Fruit fly (Drosophila melanogaster) whole organism, embryonic: Measurements from ENCODE around the gene CG13012.

Source experiments
- Atf6 ChIP-seq: fragments of 200-800 bp; sonication (Bioruptor generic); IDR thresholded peaks from 2 replicates; pipeline ENCODE4 v1.3.6; 2022; ENCODE audit warnings: missing biosample characterization, missing genetic modification characterization
- CG10274 ChIP-seq: fragments of 200-800 bp; sonication (Bioruptor generic); optimal IDR thresholded peaks from 3 replicates; lab custom pipeline; 2017; ENCODE audit warnings: missing biosample characterization, mild to moderate bottlenecking, missing genetic modification characterization
- CG11247 ChIP-seq: fragments of 200-800 bp; sonication (Bioruptor generic); IDR thresholded peaks from 2 replicates; pipeline ENCODE4 v1.3.6; 2022; ENCODE audit warnings: missing biosample characterization, missing genetic modification characterization
- CG12299 ChIP-seq: fragments of 200-800 bp; sonication (Bioruptor generic); optimal IDR thresholded peaks from 2 replicates; lab custom pipeline; 2018; ENCODE audit warnings: missing biosample characterization, mild to moderate bottlenecking, missing genetic modification characterization
- CG12391 ChIP-seq: fragments of 200-800 bp; sonication (Bioruptor generic); optimal IDR thresholded peaks from 3 replicates; lab custom pipeline; 2018; ENCODE audit warnings: missing biosample characterization, mild to moderate bottlenecking, missing genetic modification characterization, moderate library complexity
- CG13296 ChIP-seq: fragments of 200-800 bp; sonication (Bioruptor generic); optimal IDR thresholded peaks from 3 replicates; lab custom pipeline; 2018; ENCODE audit warnings: missing biosample characterization, mild to moderate bottlenecking, missing genetic modification characterization
- CG14014 ChIP-seq: fragments of 200-800 bp; sonication (Bioruptor generic); IDR thresholded peaks from 2 replicates; pipeline ENCODE4 v1.3.6; 2022; ENCODE audit warnings: missing biosample characterization, missing genetic modification characterization
- CG14441 ChIP-seq: fragments of 200-800 bp; sonication (Bioruptor generic); IDR thresholded peaks from 2 replicates; pipeline ENCODE4 v1.3.6; 2022; ENCODE audit warnings: missing biosample characterization, missing genetic modification characterization
- CG15011 ChIP-seq: fragments of 200-800 bp; sonication (Bioruptor generic); optimal IDR thresholded peaks from 3 replicates; lab custom pipeline; 2018; ENCODE audit warnings: missing biosample characterization, mild to moderate bottlenecking, missing genetic modification characterization
- CG15269 ChIP-seq: fragments of 200-800 bp; sonication (Bioruptor generic); optimal IDR thresholded peaks from 2 replicates; lab custom pipeline; 2018; ENCODE audit warnings: missing biosample characterization, mild to moderate bottlenecking, missing genetic modification characterization, moderate library complexity
- CG15479 ChIP-seq: fragments of 200-800 bp; sonication (Bioruptor generic); optimal IDR thresholded peaks from 3 replicates; lab custom pipeline; 2019; ENCODE audit warnings: missing biosample characterization, mild to moderate bottlenecking, missing genetic modification characterization, moderate library complexity
- CG17385 ChIP-seq: fragments of 200-800 bp; sonication (Bioruptor generic); optimal IDR thresholded peaks from 3 replicates; lab custom pipeline; 2018; ENCODE audit warnings: missing biosample characterization, mild to moderate bottlenecking, missing genetic modification characterization
- CG3281 ChIP-seq: fragments of 200-800 bp; sonication (Bioruptor generic); optimal IDR thresholded peaks from 3 replicates; lab custom pipeline; 2017; ENCODE audit warnings: missing biosample characterization, mild to moderate bottlenecking, missing genetic modification characterization
- CG43689 ChIP-seq: fragments of 200-800 bp; sonication (Bioruptor generic); IDR thresholded peaks from 2 replicates; pipeline ENCODE4 v1.3.6; 2022; ENCODE audit warnings: missing biosample characterization, missing genetic modification characterization
- CG5245 ChIP-seq: fragments of 200-800 bp; sonication (Bioruptor generic); optimal IDR thresholded peaks from 3 replicates; lab custom pipeline; 2016; ENCODE audit warnings: missing biosample characterization, missing genetic modification characterization
- CG7839 ChIP-seq: fragments of 200-800 bp; sonication (Bioruptor generic); optimal IDR thresholded peaks from 3 replicates; lab custom pipeline; 2018; ENCODE audit warnings: missing biosample characterization, mild to moderate bottlenecking, missing genetic modification characterization, moderate library complexity
- CG7987 ChIP-seq: fragments of 200-800 bp; sonication (Bioruptor generic); optimal IDR thresholded peaks from 2 replicates; lab custom pipeline; 2018; ENCODE audit warnings: missing biosample characterization, mild to moderate bottlenecking, missing genetic modification characterization, moderate library complexity
- CG8089 ChIP-seq: fragments of 200-800 bp; sonication (Bioruptor generic); optimal IDR thresholded peaks from 3 replicates; lab custom pipeline; 2016; ENCODE audit warnings: missing biosample characterization, missing genetic modification characterization
- CG8281 ChIP-seq: fragments of 200-800 bp; sonication (Bioruptor generic); optimal IDR thresholded peaks from 2 replicates; lab custom pipeline; 2018; ENCODE audit warnings: missing biosample characterization, mild to moderate bottlenecking, missing genetic modification characterization, moderate library complexity
- CG8388 ChIP-seq: fragments of 200-800 bp; sonication (Bioruptor generic); optimal IDR thresholded peaks from 2 replicates; lab custom pipeline; 2019; ENCODE audit warnings: missing biosample characterization, mild to moderate bottlenecking, missing genetic modification characterization, moderate library complexity
- CG9797 ChIP-seq: fragments of 200-800 bp; sonication (Bioruptor generic); optimal IDR thresholded peaks from 3 replicates; lab custom pipeline; 2018; ENCODE audit warnings: missing biosample characterization, mild to moderate bottlenecking, missing genetic modification characterization
- Deaf1 ChIP-seq: fragments of 200-800 bp; optimal IDR thresholded peaks from 3 replicates; lab custom pipeline; 2019; ENCODE audit warnings: missing biosample characterization, mild to moderate bottlenecking, missing genetic modification characterization, moderate library complexity
- Dip3 ChIP-seq: fragments of 200-800 bp; sonication (Bioruptor generic); optimal IDR thresholded peaks from 3 replicates; lab custom pipeline; 2016; ENCODE audit warnings: missing biosample characterization, missing genetic modification characterization
- Dp ChIP-seq: fragments of 200-800 bp; sonication (Bioruptor generic); optimal IDR thresholded peaks from 2 replicates; lab custom pipeline; 2018; ENCODE audit warnings: missing biosample characterization, mild to moderate bottlenecking, missing genetic modification characterization, moderate library complexity
- Drgx ChIP-seq: fragments of 200-800 bp; sonication (Bioruptor generic); IDR thresholded peaks from 2 replicates; pipeline ENCODE4 v1.3.6; 2022; ENCODE audit warnings: missing biosample characterization, missing genetic modification characterization
- Eip74EF ChIP-seq, 2 experiments: fragments of 200-800 bp in 1 of 2; fragments of >200 bp in 1 of 2; sonication (Bioruptor generic) in 1 of 2; optimal IDR thresholded peaks; 2 replicates each; lab custom pipeline; 2017 to 2019; ENCODE audit warnings: missing biosample characterization in 2 of 2, missing genetic modification characterization in 2 of 2, mild to moderate bottlenecking in 1 of 2, moderate library complexity in 1 of 2
- HLH54F ChIP-seq: fragments of 200-800 bp; sonication (Bioruptor generic); optimal IDR thresholded peaks from 3 replicates; lab custom pipeline; 2016; ENCODE audit warnings: missing biosample characterization, missing genetic modification characterization
- Hand ChIP-seq: fragments of 200-800 bp; sonication (Bioruptor generic); optimal IDR thresholded peaks from 2 replicates; lab custom pipeline; 2017; ENCODE audit warnings: mild to moderate bottlenecking, missing biosample characterization, missing genetic modification reagents, missing genetic modification characterization
- Hr78 ChIP-seq, 2 experiments: fragments of 200-800 bp in 1 of 2; fragments of >200 bp in 1 of 2; sonication (Bioruptor generic) in 1 of 2; optimal IDR thresholded peaks; 2 replicates each; lab custom pipeline; 2017 to 2019; ENCODE audit warnings: missing biosample characterization in 2 of 2, missing genetic modification characterization in 2 of 2, mild to moderate bottlenecking in 1 of 2, moderate library complexity in 1 of 2
- Lim3 ChIP-seq: fragments of 200-800 bp; sonication (Bioruptor generic); IDR thresholded peaks from 2 replicates; pipeline ENCODE4 v1.3.6; 2022; ENCODE audit warnings: missing biosample characterization, missing genetic modification characterization
- MESR4 ChIP-seq: fragments of 200-800 bp; sonication (Bioruptor generic); optimal IDR thresholded peaks from 2 replicates; lab custom pipeline; 2018; ENCODE audit warnings: missing biosample characterization, mild to moderate bottlenecking, missing genetic modification characterization, moderate library complexity
- Meics ChIP-seq: fragments of 200-800 bp; sonication (Bioruptor generic); optimal IDR thresholded peaks from 2 replicates; lab custom pipeline; 2017; ENCODE audit warnings: missing biosample characterization, mild to moderate bottlenecking, missing genetic modification characterization
- Oli ChIP-seq: fragments of 200-800 bp; sonication (Bioruptor generic); optimal IDR thresholded peaks from 2 replicates; lab custom pipeline; 2018; ENCODE audit warnings: missing biosample characterization, mild to moderate bottlenecking, missing genetic modification characterization, moderate library complexity
- Sox100B ChIP-seq: fragments of 200-800 bp; sonication (Bioruptor generic); optimal IDR thresholded peaks from 3 replicates; lab custom pipeline; 2018; ENCODE audit warnings: missing biosample characterization, mild to moderate bottlenecking, missing genetic modification characterization
- Sox102F ChIP-seq: fragments of 200-800 bp; sonication (Bioruptor generic); optimal IDR thresholded peaks from 2 replicates; lab custom pipeline; 2018; ENCODE audit warnings: missing biosample characterization, mild to moderate bottlenecking, missing genetic modification characterization, moderate library complexity
- ac ChIP-seq: fragments of 200-800 bp; sonication (Bioruptor generic); optimal IDR thresholded peaks from 3 replicates; lab custom pipeline; 2017; ENCODE audit warnings: missing biosample characterization, mild to moderate bottlenecking, missing genetic modification characterization
- ap ChIP-seq: fragments of 200-800 bp; sonication (Bioruptor generic); IDR thresholded peaks from 2 replicates; pipeline ENCODE4 v1.3.6; 2022; ENCODE audit warnings: missing biosample characterization, missing genetic modification characterization
- az2 ChIP-seq: fragments of 200-800 bp; sonication (Bioruptor generic); optimal IDR thresholded peaks from 3 replicates; lab custom pipeline; 2016; ENCODE audit warnings: missing biosample characterization, missing genetic modification characterization
- dmrt99B ChIP-seq: fragments of 200-800 bp; sonication (Bioruptor generic); optimal IDR thresholded peaks from 2 replicates; lab custom pipeline; 2018; ENCODE audit warnings: missing biosample characterization, mild to moderate bottlenecking, missing genetic modification characterization, moderate library complexity
- esg ChIP-seq: fragments of 200-800 bp; sonication (Bioruptor generic); conservative IDR thresholded peaks from 2 replicates; pipeline ENCODE4 v1.3.6; 2022; ENCODE audit warnings: missing biosample characterization, missing genetic modification characterization
- ewg ChIP-seq: fragments of 200-800 bp; sonication (Bioruptor generic); optimal IDR thresholded peaks from 3 replicates; lab custom pipeline; 2017; ENCODE audit warnings: mild to moderate bottlenecking, missing biosample characterization, missing genetic modification reagents, missing genetic modification characterization
- exex ChIP-seq: fragments of 200-800 bp; sonication (Bioruptor generic); optimal IDR thresholded peaks from 4 replicates; lab custom pipeline; 2018; ENCODE audit warnings: missing biosample characterization, mild to moderate bottlenecking, missing genetic modification characterization, moderate library complexity
- eyg ChIP-seq: fragments of 200-800 bp; sonication (Bioruptor generic); optimal IDR thresholded peaks from 3 replicates; lab custom pipeline; 2016; ENCODE audit warnings: missing biosample characterization, missing genetic modification characterization
- fd64A ChIP-seq: fragments of 200-800 bp; sonication (Bioruptor generic); optimal IDR thresholded peaks from 3 replicates; lab custom pipeline; 2018; ENCODE audit warnings: missing biosample characterization, mild to moderate bottlenecking, missing genetic modification characterization
- klu ChIP-seq: fragments of 200-800 bp; sonication (Bioruptor generic); IDR thresholded peaks from 2 replicates; pipeline ENCODE4 v1.3.6; 2022; ENCODE audit warnings: missing biosample characterization, missing genetic modification characterization
- pum ChIP-seq: fragments of 200-800 bp; sonication (Bioruptor generic); optimal IDR thresholded peaks from 2 replicates; lab custom pipeline; 2016; ENCODE audit warnings: missing biosample characterization, missing genetic modification characterization
- sens ChIP-seq: fragments of 200-800 bp; sonication (Bioruptor generic); peaks from one replicate; lab custom pipeline; 2016; ENCODE audit warnings: missing biosample characterization, missing genetic modification characterization
- seq ChIP-seq: fragments of 200-800 bp; sonication (Bioruptor generic); IDR thresholded peaks from 2 replicates; pipeline ENCODE4 v1.3.6; 2022; ENCODE audit warnings: missing biosample characterization, missing genetic modification characterization
- shn ChIP-seq: fragments of 200-800 bp; sonication (Bioruptor generic); optimal IDR thresholded peaks from 3 replicates; lab custom pipeline; 2016; ENCODE audit warnings: missing biosample characterization, missing genetic modification characterization
- tio ChIP-seq: fragments of 200-800 bp; sonication (Bioruptor generic); optimal IDR thresholded peaks from 2 replicates; lab custom pipeline; 2017; ENCODE audit warnings: missing biosample characterization, missing genetic modification characterization, inconsistent platforms
- unc-4 ChIP-seq: fragments of 200-800 bp; sonication (Bioruptor generic); IDR thresholded peaks from 2 replicates; pipeline ENCODE4 v1.3.6; 2022; ENCODE audit warnings: missing biosample characterization, missing genetic modification characterization; ENCODE audit not compliant: partially characterized antibody

The CG13012 gene

DNA sequence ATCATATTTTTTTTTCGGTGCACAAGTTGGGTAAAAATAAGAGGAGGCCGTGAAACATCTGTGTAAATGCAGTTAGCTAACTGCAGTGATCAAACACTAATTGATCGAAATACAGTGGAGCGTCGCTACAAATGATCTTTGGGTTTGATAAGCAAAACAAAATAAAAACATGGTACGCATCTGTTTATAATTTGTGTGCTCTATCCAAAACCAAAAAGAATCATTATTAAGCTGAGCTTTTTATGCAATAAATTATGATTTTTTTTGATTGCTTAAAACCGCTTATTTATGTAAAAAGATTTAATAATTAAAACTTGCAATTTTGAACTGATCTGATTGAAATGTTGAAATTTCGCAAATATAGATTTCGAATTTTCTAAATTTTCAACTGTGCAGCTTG, 6.3 kb downstream of the CG13012 start (continued):
- TF ChIP-seq fd64A (GFP tag; lab: Kevin White, UChicago) = no peak
- no peak for TF ChIP-seq unc-4
- no peak for TF ChIP-seq ap (GFP tag; lab: Robert Waterston, UW)
- no peak for TF ChIP-seq CG7987 (GFP tag; lab: Kevin White, UChicago)
- TF ChIP-seq CG15011 (GFP tag; lab: Kevin White, UChicago) = no peak
- TF ChIP-seq Drgx = no peak
- no peak for TF ChIP-seq CG3281 (GFP tag; lab: Kevin White, UChicago)
- no peak for TF ChIP-seq eyg (GFP tag; lab: Kevin White, UChicago)
- TF ChIP-seq CG8089 = no peak
- no peak for TF ChIP-seq CG11247 (GFP tag; lab: Robert Waterston, UW)
- TF ChIP-seq Oli = peak; percentile 29
- TF ChIP-seq esg (GFP tag; lab: Robert Waterston, UW) = no peak
- peak; percentile 87 for TF ChIP-seq sens (GFP tag; lab: Kevin White, UChicago)
- TF ChIP-seq CG15479 = no peak
- no peak for TF ChIP-seq klu
- no peak for TF ChIP-seq MESR4 (GFP tag; lab: Kevin White, UChicago)
- no peak for TF ChIP-seq Dip3 (GFP tag; lab: Kevin White, UChicago)
- TF ChIP-seq dmrt99B = peak; percentile 52
- no peak for TF ChIP-seq CG43689 (GFP tag; lab: Robert Waterston, UW)
- no peak for TF ChIP-seq CG5245 (GFP tag; lab: Kevin White, UChicago)
- no peak for TF ChIP-seq Hr78 (GFP tag; optimal IDR thresholded peaks at IDR 0.05; lab: Kevin White, UChicago)
- TF ChIP-seq az2 (GFP tag; lab: Kevin White, UChicago) = peak; percentile 13
- TF ChIP-seq CG12391 (tag; lab: Kevin White, UChicago) = peak; percentile 28
- no peak for TF ChIP-seq ac
- no peak for TF ChIP-seq shn
- TF ChIP-seq Sox102F = peak; percentile 19
- TF ChIP-seq CG8388 = peak; percentile 2
- TF ChIP-seq CG12299 (tag; lab: Kevin White, UChicago) = no peak
- TF ChIP-seq CG17385 (GFP tag; lab: Kevin White, UChicago) = peak; percentile 18
- TF ChIP-seq ewg (GFP tag; lab: Kevin White, UChicago) = no peak
- no peak for TF ChIP-seq CG8281 (tag; lab: Kevin White, UChicago)
- no peak for TF ChIP-seq Deaf1 (tag; lab: Kevin White, UChicago)
- TF ChIP-seq pum (GFP tag; lab: Kevin White, UChicago) = no peak
- no peak for TF ChIP-seq CG14014 (GFP tag; lab: Robert Waterston, UW)
- no peak for TF ChIP-seq CG9797 (GFP tag; lab: Kevin White, UChicago)
- no peak for TF ChIP-seq exex (tag; lab: Kevin White, UChicago)
- no peak for TF ChIP-seq Atf6 (GFP tag; lab: Robert Waterston, UW)
- no peak for TF ChIP-seq CG10274 (GFP tag; lab: Kevin White, UChicago)
- no peak for TF ChIP-seq HLH54F
- TF ChIP-seq Lim3 (GFP tag; lab: Robert Waterston, UW) = no peak
- TF ChIP-seq Dp (GFP tag; lab: Kevin White, UChicago) = no peak
- TF ChIP-seq CG7839 (tag; lab: Kevin White, UChicago) = peak; percentile 31
- peak; percentile 38 for TF ChIP-seq Sox100B
- TF ChIP-seq seq (GFP tag; lab: Robert Waterston, UW) = no peak
- no peak for TF ChIP-seq Eip74EF (GFP tag; optimal IDR thresholded peaks at IDR 0.05; lab: Kevin White, UChicago)
- no peak for TF ChIP-seq CG15269 (tag; lab: Kevin White, UChicago)
- TF ChIP-seq Meics (GFP tag; lab: Kevin White, UChicago) = no peak
- TF ChIP-seq CG14441 (GFP tag; lab: Robert Waterston, UW) = no peak
- no peak for TF ChIP-seq tio (GFP tag; lab: Kevin White, UChicago)
- TF ChIP-seq CG13296 (GFP tag; lab: Kevin White, UChicago) = no peak
- no peak for TF ChIP-seq Hand
